Worm (Caenorhabditis elegans) whole organism, late embryonic: ENCODE measurements around the gene tag-267.

Experiments used
- C08G9.2 ChIP-seq: sonication (generic microtip); optimal IDR thresholded peaks from 2 replicates; lab custom pipeline; 2016; ENCODE audit warnings: mild to moderate bottlenecking, missing genetic modification characterization, moderate library complexity, missing compliant biosample characterization
- F13H6.1 ChIP-seq: sonication (generic microtip); optimal IDR thresholded peaks from 2 replicates; lab custom pipeline; 2016; ENCODE audit warnings: missing genetic modification characterization, missing compliant biosample characterization
- K02D7.2 ChIP-seq: sonication (generic microtip); optimal IDR thresholded peaks from 2 replicates; lab custom pipeline; 2017; ENCODE audit warnings: mild to moderate bottlenecking, missing genetic modification characterization, missing compliant biosample characterization
- Y22D7AL.16 ChIP-seq: sonication (generic microtip); optimal IDR thresholded peaks from 2 replicates; lab custom pipeline; 2016; ENCODE audit warnings: missing genetic modification characterization, missing compliant biosample characterization
- ceh-14 ChIP-seq: sonication (generic microtip); optimal IDR thresholded peaks from 2 replicates; lab custom pipeline; 2016; ENCODE audit warnings: missing genotype, missing genetic modification characterization, missing compliant biosample characterization
- ceh-22 ChIP-seq: sonication (generic microtip); optimal IDR thresholded peaks from 2 replicates; lab custom pipeline; 2017; ENCODE audit warnings: missing biosample characterization, missing genetic modification characterization
- ceh-24 ChIP-seq: sonication (generic microtip); optimal IDR thresholded peaks from 2 replicates; lab custom pipeline; 2016; ENCODE audit warnings: mild to moderate bottlenecking, missing genetic modification characterization, missing compliant biosample characterization
- ceh-30 ChIP-seq: fragments of 150-350 bp; optimal IDR thresholded peaks from 2 replicates; lab custom pipeline; 2014; ENCODE audit warnings: missing biosample characterization, missing genetic modification characterization
- ceh-31 ChIP-seq: sonication (generic microtip); optimal IDR thresholded peaks from 2 replicates; lab custom pipeline; 2016; ENCODE audit warnings: missing genetic modification characterization, missing compliant biosample characterization
- che-1 ChIP-seq: sonication (generic microtip); optimal IDR thresholded peaks from 2 replicates; lab custom pipeline; 2016; ENCODE audit warnings: mild to moderate bottlenecking, missing genetic modification characterization, missing compliant biosample characterization
- dmd-4 ChIP-seq: sonication (generic microtip); optimal IDR thresholded peaks from 2 replicates; lab custom pipeline; 2016; ENCODE audit warnings: borderline replicate concordance, missing genetic modification characterization, missing compliant biosample characterization
- elt-2 ChIP-seq: sonication (generic microtip); optimal IDR thresholded peaks from 2 replicates; lab custom pipeline; 2016; ENCODE audit warnings: missing genetic modification reagents, missing genetic modification characterization, missing compliant biosample characterization
- elt-4 ChIP-seq: sonication (generic microtip); optimal IDR thresholded peaks from 2 replicates; lab custom pipeline; 2016; ENCODE audit warnings: missing genetic modification characterization, missing compliant biosample characterization
- ets-4 ChIP-seq: sonication (generic microtip); optimal IDR thresholded peaks from 2 replicates; lab custom pipeline; 2016; ENCODE audit warnings: missing genetic modification characterization, missing compliant biosample characterization
- fkh-10 ChIP-seq: fragments of 150-350 bp; optimal IDR thresholded peaks from 2 replicates; lab custom pipeline; 2014; ENCODE audit warnings: missing biosample characterization, missing genetic modification reagents, missing genetic modification characterization
- fkh-6 ChIP-seq: sonication (generic microtip); optimal IDR thresholded peaks from 2 replicates; lab custom pipeline; 2016; ENCODE audit warnings: missing genetic modification characterization, missing compliant biosample characterization
- hlh-15 ChIP-seq: sonication (generic microtip); optimal IDR thresholded peaks from 2 replicates; lab custom pipeline; 2016; ENCODE audit warnings: missing genetic modification characterization, missing compliant biosample characterization
- hlh-30 ChIP-seq: sonication (generic microtip); optimal IDR thresholded peaks from 2 replicates; lab custom pipeline; 2017; ENCODE audit warnings: antibody characterized with exemption, missing genetic modification characterization, missing compliant biosample characterization; ENCODE audit not compliant: insufficient read depth
- lin-11 ChIP-seq: fragments of 200-800 bp; sonication (Bioruptor generic); optimal IDR thresholded peaks from 2 replicates; lab custom pipeline; 2018; ENCODE audit warnings: mild to moderate bottlenecking, missing genetic modification characterization, missing compliant biosample characterization
- nfya-1 ChIP-seq: sonication (generic microtip); optimal IDR thresholded peaks from 2 replicates; lab custom pipeline; 2017; ENCODE audit warnings: missing genetic modification characterization, mild to moderate bottlenecking, missing compliant biosample characterization, antibody characterized with exemption, moderate library complexity
- pag-3 ChIP-seq: sonication (generic microtip); optimal IDR thresholded peaks from 2 replicates; lab custom pipeline; 2016; ENCODE audit warnings: missing compliant biosample characterization, missing genetic modification characterization, borderline replicate concordance
- pha-4 ChIP-seq: fragments of 150-350 bp; optimal IDR thresholded peaks from 2 replicates; lab custom pipeline; 2018; ENCODE audit warnings: missing biosample characterization, missing genetic modification reagents, missing genetic modification characterization
- pqm-1 ChIP-seq: sonication (generic microtip); optimal IDR thresholded peaks from 2 replicates; lab custom pipeline; 2016; ENCODE audit warnings: missing genetic modification characterization, missing compliant biosample characterization
- ref-2 ChIP-seq: sonication (generic microtip); optimal IDR thresholded peaks from 2 replicates; lab custom pipeline; 2016; ENCODE audit warnings: missing genetic modification characterization, missing compliant biosample characterization
- sdc-2 ChIP-seq: sonication (generic microtip); optimal IDR thresholded peaks from 2 replicates; lab custom pipeline; 2016; ENCODE audit warnings: missing genotype, missing genetic modification characterization, missing compliant biosample characterization
- sox-2 ChIP-seq: fragments of 200-800 bp; sonication (Bioruptor generic); IDR thresholded peaks from 2 replicates; pipeline ENCODE4 v1.3.6; 2022; ENCODE audit warnings: missing genetic modification reagents, missing genetic modification characterization, missing compliant biosample characterization
- syd-9 ChIP-seq: sonication (generic microtip); optimal IDR thresholded peaks from 2 replicates; lab custom pipeline; 2016; ENCODE audit warnings: mild to moderate bottlenecking, missing genetic modification characterization, moderate library complexity, missing compliant biosample characterization
- tbx-2 ChIP-seq: sonication (generic microtip); optimal IDR thresholded peaks from 2 replicates; lab custom pipeline; 2016; ENCODE audit warnings: missing genetic modification characterization, missing compliant biosample characterization
- unc-3 ChIP-seq, 2 experiments: fragments of 200-800 bp in 1 of 2; sonication (Bioruptor generic) in 1 of 2; sonication (generic microtip) in 1 of 2; conservative IDR thresholded peaks in 1 of 2; optimal IDR thresholded peaks in 1 of 2; 2 replicates each; pipeline versions ENCODE4 v1.3.6 to Lab custom; 2016 to 2022; ENCODE audit warnings: missing compliant biosample characterization in 2 of 2, missing genetic modification characterization in 2 of 2, missing genetic modification reagents in 1 of 2
- unc-42 ChIP-seq: sonication (generic microtip); optimal IDR thresholded peaks from 2 replicates; lab custom pipeline; 2016; ENCODE audit warnings: missing genotype, missing genetic modification characterization, missing compliant biosample characterization
- zip-5 ChIP-seq: sonication (generic microtip); optimal IDR thresholded peaks from 2 replicates; lab custom pipeline; 2016; ENCODE audit warnings: missing genetic modification characterization, missing compliant biosample characterization

The tag-267 gene

DNA sequence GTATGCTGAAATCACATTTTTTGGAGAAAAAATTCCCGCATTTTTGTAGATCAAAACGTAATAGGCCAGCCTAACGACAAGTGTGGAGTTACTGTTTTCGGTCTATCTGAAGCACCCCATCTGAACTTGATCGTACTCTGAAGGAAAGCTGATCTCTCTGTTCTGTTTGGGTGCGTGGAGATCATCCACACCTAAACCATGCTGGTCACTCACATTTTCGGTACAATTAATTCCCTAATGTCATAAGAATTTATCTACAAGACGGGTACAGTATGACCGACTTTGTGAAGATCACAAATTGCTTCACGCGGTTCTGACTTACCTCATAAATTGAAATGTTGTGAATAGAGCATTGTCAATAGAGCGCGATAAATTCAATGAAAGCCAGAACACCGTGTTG is 9.3 kb downstream of the tag-267 start:
- TF ChIP-seq elt-2 (tag; lab: Kevin White, UChicago) (no peak), zip-5 (tag; lab: Kevin White, UChicago) (no peak), C08G9.2 (tag; lab: Kevin White, UChicago) (no peak), pqm-1 (no peak), K02D7.2 (tag; lab: Kevin White, UChicago) (no peak), syd-9 (tag; lab: Kevin White, UChicago) (no peak), dmd-4 (no peak), pha-4 (tag; lab: Kevin White, UChicago) (no peak), unc-3 (GFP tag; conservative IDR thresholded peaks at IDR 0.05; lab: Robert Waterston, UW) (no peak), unc-3 (tag; optimal IDR thresholded peaks at IDR 0.05; lab: Kevin White, UChicago) (no peak), ceh-14 (tag; lab: Kevin White, UChicago) (no peak), fkh-6 (tag; lab: Kevin White, UChicago) (no peak), pag-3 (tag; lab: Kevin White, UChicago) (no peak), ref-2 (tag; lab: Kevin White, UChicago) (no peak)
- TF ChIP-seq, all 69 proteins: peak for 0

DNA sequence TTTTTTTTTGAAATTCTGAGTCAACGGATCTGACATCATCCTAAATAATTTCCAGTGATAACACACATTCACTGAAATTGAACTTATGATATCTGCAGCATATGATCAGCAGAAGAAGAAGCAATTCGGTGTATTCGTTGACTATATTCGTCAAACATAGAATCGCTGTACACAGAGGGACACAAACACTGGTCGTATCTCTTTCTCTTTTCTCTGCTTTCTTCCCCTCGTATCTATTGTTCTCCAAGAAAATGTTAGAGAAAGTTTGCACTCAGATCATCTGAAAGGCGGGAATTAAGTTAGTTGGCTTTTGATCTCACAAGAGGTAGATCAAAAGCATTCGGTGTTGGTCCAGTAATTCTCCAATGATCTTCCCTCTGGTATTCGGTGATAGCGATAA is 9.9 kb downstream of the tag-267 start:
- no peak for TF ChIP-seq elt-4
- no peak for TF ChIP-seq ceh-24 (tag; lab: Kevin White, UChicago)
- no peak for TF ChIP-seq fkh-10 (GFP tag; lab: Kevin White, UChicago)
- TF ChIP-seq lin-11 (tag; lab: Kevin White, UChicago), result no peak
- TF ChIP-seq zip-5 (tag; lab: Kevin White, UChicago), result no peak
- no peak for TF ChIP-seq ceh-31 (tag; lab: Kevin White, UChicago)
- no peak for TF ChIP-seq nfya-1 (tag; lab: Kevin White, UChicago)
- no peak for TF ChIP-seq che-1
- no peak for TF ChIP-seq ceh-30
- TF ChIP-seq ceh-22 (tag; lab: Kevin White, UChicago), result no peak
- no peak for TF ChIP-seq tbx-2 (tag; lab: Kevin White, UChicago)
- TF ChIP-seq Y22D7AL.16 (tag; lab: Kevin White, UChicago), result no peak
- no peak for TF ChIP-seq sox-2 (GFP tag; lab: Robert Waterston, UW)
- TF ChIP-seq K02D7.2 (tag; lab: Kevin White, UChicago), result no peak
- TF ChIP-seq, all 69 proteins: peak for 0

DNA sequence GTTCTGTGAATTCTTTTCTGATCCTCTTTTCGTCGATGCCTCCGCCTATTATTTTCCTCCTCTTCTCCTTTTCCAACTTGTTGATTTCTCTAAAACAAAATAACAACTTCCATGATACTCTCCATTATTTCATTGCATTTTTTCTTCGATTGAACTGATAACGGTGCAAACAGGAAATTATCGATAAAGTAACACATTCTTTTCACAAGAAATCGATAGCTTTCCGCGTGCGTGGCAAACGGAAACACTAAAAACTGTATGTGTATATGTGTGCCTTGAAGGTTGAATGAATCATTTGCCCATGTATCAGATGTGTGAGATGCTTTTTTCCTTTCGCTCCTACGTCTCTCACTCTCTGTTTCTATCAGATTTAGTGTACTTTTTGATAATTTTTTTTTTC is 11.0 kb downstream of the tag-267 start:
- TF ChIP-seq sdc-2 (tag; lab: Kevin White, UChicago) (no peak), elt-2 (tag; lab: Kevin White, UChicago) (peak; percentile 16), fkh-6 (tag; lab: Kevin White, UChicago) (no peak)
- TF ChIP-seq, all 69 proteins: peak for 1

DNA sequence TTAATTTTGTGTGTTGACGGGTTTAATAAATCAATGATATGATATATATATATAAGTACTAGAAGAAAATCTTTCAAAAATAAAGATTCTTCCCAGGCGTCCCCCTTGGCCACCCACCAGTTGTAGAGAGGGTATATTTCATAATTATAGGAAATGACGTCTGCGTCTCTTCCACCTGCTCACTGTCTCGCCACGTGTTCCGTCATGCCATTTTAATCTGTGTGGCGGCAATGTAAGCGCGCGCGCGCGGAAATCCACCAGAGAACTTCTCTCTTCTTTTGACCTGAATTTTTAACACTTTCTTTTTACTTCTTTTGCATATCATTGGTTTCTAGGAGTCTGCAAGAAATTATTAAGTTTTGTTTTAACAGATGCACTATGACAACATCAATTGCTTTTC is 13.8 kb downstream of the tag-267 start:
- TF ChIP-seq hlh-30 (tag; lab: Kevin White, UChicago), result peak; percentile 4
- no peak for TF ChIP-seq elt-2 (tag; lab: Kevin White, UChicago)
- no peak for TF ChIP-seq hlh-15 (tag; lab: Kevin White, UChicago)
- TF ChIP-seq ref-2 (tag; lab: Kevin White, UChicago), result peak; percentile 22

DNA sequence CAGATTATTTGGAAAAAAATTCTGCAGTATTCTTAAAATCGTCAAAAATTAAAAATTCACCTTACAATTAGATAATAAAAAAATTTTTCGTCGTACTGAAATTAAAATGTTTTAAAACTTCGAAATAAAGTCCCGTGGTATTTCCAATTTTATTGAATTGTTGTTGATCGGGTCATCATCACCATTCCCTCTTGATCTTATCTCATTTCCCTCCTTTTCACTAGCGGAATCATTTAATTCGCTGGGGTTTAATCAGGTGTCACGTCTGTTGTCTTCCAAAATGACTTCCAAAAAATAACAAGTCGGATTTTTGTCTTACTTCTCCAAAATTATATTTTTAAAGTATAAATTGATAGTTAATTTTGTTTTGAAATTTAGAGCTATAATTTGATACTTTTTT is 16.1 kb downstream of the tag-267 start:
- no peak for TF ChIP-seq F13H6.1 (tag; lab: Kevin White, UChicago)

DNA sequence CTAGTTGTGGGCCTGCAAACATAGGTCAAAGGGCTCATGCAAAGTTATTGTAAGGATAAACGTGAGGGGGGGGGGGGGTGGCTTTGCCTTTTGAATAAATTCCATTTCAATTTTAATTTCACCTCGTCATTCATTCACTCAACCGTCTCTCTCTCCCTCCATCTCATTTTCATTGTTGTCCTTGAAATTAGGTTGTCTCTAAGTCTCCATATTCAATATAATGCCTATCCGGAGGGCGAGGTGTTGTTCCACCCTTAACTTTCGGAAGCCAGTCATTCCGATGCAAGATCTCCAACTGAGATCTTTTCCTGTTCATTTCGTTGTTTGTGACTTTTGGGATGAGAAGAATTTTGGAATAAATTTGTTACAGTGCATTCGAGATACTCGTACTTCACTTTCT is 16.7 kb downstream of the tag-267 start:
- TF ChIP-seq ets-4 (no peak), unc-42 (tag; lab: Kevin White, UChicago) (peak; percentile 6)
